Fruit fly (Drosophila melanogaster) whole organism, embryonic: ENCODE data around the gene DZIP1.
A peak's percentile ranks its signal among the peaks of the same experiment; 100 is the strongest.

Source experiments
- Adf1 ChIP-seq: fragments of 200-800 bp; sonication (Bioruptor generic); IDR thresholded peaks from 2 replicates; pipeline ENCODE4 v1.3.6; 2022; ENCODE audit warnings: missing biosample characterization, missing genetic modification characterization
- Bdp1 ChIP-seq: fragments of 200-800 bp; sonication (Bioruptor generic); optimal IDR thresholded peaks from 3 replicates; lab custom pipeline; 2016; ENCODE audit warnings: missing biosample characterization, missing genetic modification characterization
- C15 ChIP-seq: fragments of 200-800 bp; sonication (Bioruptor generic); IDR thresholded peaks from 3 replicates; pipeline ENCODE4 v1.3.6; 2022; ENCODE audit warnings: missing biosample characterization, missing genetic modification characterization
- CG13424 ChIP-seq: fragments of 200-800 bp; sonication (Bioruptor generic); optimal IDR thresholded peaks from 2 replicates; lab custom pipeline; 2019; ENCODE audit warnings: missing biosample characterization, mild to moderate bottlenecking, missing genetic modification characterization, moderate library complexity
- CG13894 ChIP-seq: fragments of 200-800 bp; sonication (Bioruptor generic); optimal IDR thresholded peaks from 3 replicates; lab custom pipeline; 2018; ENCODE audit warnings: missing biosample characterization, mild to moderate bottlenecking, missing genetic modification characterization, moderate library complexity
- CG14014 ChIP-seq: fragments of 200-800 bp; sonication (Bioruptor generic); IDR thresholded peaks from 2 replicates; pipeline ENCODE4 v1.3.6; 2022; ENCODE audit warnings: missing biosample characterization, missing genetic modification characterization
- CG14050 ChIP-seq: fragments of 200-800 bp; sonication (Bioruptor generic); IDR thresholded peaks from 3 replicates; pipeline ENCODE4 v1.3.6; 2022; ENCODE audit warnings: missing biosample characterization, missing genetic modification characterization
- CG1529 ChIP-seq: fragments of 200-800 bp; sonication (Bioruptor generic); optimal IDR thresholded peaks from 3 replicates; lab custom pipeline; 2018; ENCODE audit warnings: missing biosample characterization, missing genetic modification characterization
- CG1832 ChIP-seq: fragments of 200-800 bp; sonication (Bioruptor generic); optimal IDR thresholded peaks from 2 replicates; lab custom pipeline; 2017; ENCODE audit warnings: missing biosample characterization, mild to moderate bottlenecking, missing genetic modification characterization, inconsistent platforms
- CG18764 ChIP-seq: fragments of 200-800 bp; sonication (Bioruptor generic); optimal IDR thresholded peaks from 3 replicates; lab custom pipeline; 2016; ENCODE audit warnings: missing biosample characterization, missing genetic modification characterization
- CG3163 ChIP-seq: fragments of 200-800 bp; sonication (Bioruptor generic); optimal IDR thresholded peaks from 3 replicates; lab custom pipeline; 2016; ENCODE audit warnings: missing biosample characterization, missing genetic modification characterization
- CG33213 ChIP-seq: fragments of 200-800 bp; sonication (Bioruptor generic); optimal IDR thresholded peaks from 3 replicates; lab custom pipeline; 2016; ENCODE audit warnings: missing biosample characterization, missing genetic modification characterization
- CG4282 ChIP-seq: fragments of 200-800 bp; sonication (Bioruptor generic); optimal IDR thresholded peaks from 2 replicates; lab custom pipeline; 2016; ENCODE audit warnings: missing biosample characterization, missing genetic modification characterization
- CG43689 ChIP-seq: fragments of 200-800 bp; sonication (Bioruptor generic); IDR thresholded peaks from 2 replicates; pipeline ENCODE4 v1.3.6; 2022; ENCODE audit warnings: missing biosample characterization, missing genetic modification characterization
- CG4404 ChIP-seq: fragments of 200-800 bp; sonication (Bioruptor generic); IDR thresholded peaks from 2 replicates; pipeline ENCODE4 v1.3.6; 2022; ENCODE audit warnings: missing biosample characterization, missing genetic modification characterization
- CG8388 ChIP-seq: fragments of 200-800 bp; sonication (Bioruptor generic); optimal IDR thresholded peaks from 2 replicates; lab custom pipeline; 2019; ENCODE audit warnings: missing biosample characterization, mild to moderate bottlenecking, missing genetic modification characterization, moderate library complexity
- CG8924 ChIP-seq: fragments of 200-800 bp; optimal IDR thresholded peaks from 3 replicates; lab custom pipeline; 2019; ENCODE audit warnings: missing biosample characterization, mild to moderate bottlenecking, missing genetic modification characterization, moderate library complexity
- CG9609 ChIP-seq: fragments of 200-800 bp; sonication (Bioruptor generic); optimal IDR thresholded peaks from 3 replicates; lab custom pipeline; 2016; ENCODE audit warnings: missing biosample characterization, missing genetic modification characterization
- CG9797 ChIP-seq: fragments of 200-800 bp; sonication (Bioruptor generic); optimal IDR thresholded peaks from 3 replicates; lab custom pipeline; 2018; ENCODE audit warnings: missing biosample characterization, mild to moderate bottlenecking, missing genetic modification characterization
- CTCF ChIP-seq: fragments of 200-800 bp; sonication (Bioruptor generic); optimal IDR thresholded peaks from 2 replicates; lab custom pipeline; 2017; ENCODE audit warnings: missing biosample characterization, mild to moderate bottlenecking, missing genetic modification characterization, moderate library complexity
- Dfd ChIP-seq, 2 experiments: fragments of >200 bp; optimal IDR thresholded peaks; 2 replicates each; lab custom pipeline; 2017; ENCODE audit warnings: missing biosample characterization in 2 of 2, missing genetic modification characterization in 2 of 2
- Fer1 ChIP-seq: fragments of 200-800 bp; sonication (Bioruptor generic); optimal IDR thresholded peaks from 2 replicates; lab custom pipeline; 2017; ENCODE audit warnings: missing biosample characterization, mild to moderate bottlenecking, missing genetic modification characterization
- Gsc ChIP-seq: fragments of 200-800 bp; sonication (Bioruptor generic); IDR thresholded peaks from 2 replicates; pipeline ENCODE4 v1.3.6; 2022; ENCODE audit warnings: missing biosample characterization, missing genetic modification characterization
- Hey ChIP-seq: fragments of 200-800 bp; sonication (Bioruptor generic); optimal IDR thresholded peaks from 3 replicates; lab custom pipeline; 2018; ENCODE audit warnings: missing biosample characterization, mild to moderate bottlenecking, missing genetic modification characterization
- Med ChIP-seq: fragments of 200-800 bp; sonication (Bioruptor generic); peaks from one replicate; lab custom pipeline; 2016; ENCODE audit warnings: missing biosample characterization, missing genetic modification characterization, mild to moderate bottlenecking, inconsistent platforms, moderate library complexity
- Oli ChIP-seq: fragments of 200-800 bp; sonication (Bioruptor generic); optimal IDR thresholded peaks from 2 replicates; lab custom pipeline; 2018; ENCODE audit warnings: missing biosample characterization, mild to moderate bottlenecking, missing genetic modification characterization, moderate library complexity
- Sry-β ChIP-seq: fragments of 200-800 bp; sonication (Bioruptor generic); optimal IDR thresholded peaks from 2 replicates; lab custom pipeline; 2018; ENCODE audit warnings: missing biosample characterization, mild to moderate bottlenecking, missing genetic modification characterization, moderate library complexity
- TFAM ChIP-seq: fragments of 200-800 bp; sonication (Bioruptor generic); optimal IDR thresholded peaks from 2 replicates; lab custom pipeline; 2017; ENCODE audit warnings: missing biosample characterization, missing genetic modification characterization, inconsistent platforms
- Trl ChIP-seq, 3 experiments: fragments of >200 bp in 2 of 3; fragments of 200-800 bp in 1 of 3; sonication (Bioruptor generic) in 1 of 3; optimal IDR thresholded peaks; 2 replicates in 1 of 3; 3 replicates in 2 of 3; lab custom pipeline; 2016 to 2017; ENCODE audit warnings: missing biosample characterization in 1 of 3, missing genetic modification characterization in 1 of 3
- Xbp1 ChIP-seq: fragments of 200-800 bp; sonication (Bioruptor generic); optimal IDR thresholded peaks from 3 replicates; lab custom pipeline; 2016; ENCODE audit warnings: missing biosample characterization, mild to moderate bottlenecking, missing genetic modification characterization
- ase ChIP-seq: fragments of 200-800 bp; sonication (Bioruptor generic); IDR thresholded peaks from 3 replicates; pipeline ENCODE4 v1.3.6; 2022; ENCODE audit warnings: missing biosample characterization, missing genetic modification characterization
- bab2 ChIP-seq: fragments of 200-800 bp; sonication (Bioruptor generic); optimal IDR thresholded peaks from 2 replicates; lab custom pipeline; 2016; ENCODE audit warnings: missing biosample characterization, missing genetic modification characterization
- chinmo ChIP-seq: fragments of 200-800 bp; sonication (Bioruptor generic); IDR thresholded peaks from 4 replicates; pipeline ENCODE4 v1.3.6; 2022; ENCODE audit warnings: missing biosample characterization, missing genetic modification characterization; ENCODE audit not compliant: partially characterized antibody
- dysf ChIP-seq: fragments of 200-800 bp; sonication (Bioruptor generic); IDR thresholded peaks from 3 replicates; pipeline ENCODE4 v1.3.6; 2022; ENCODE audit warnings: missing biosample characterization, missing genetic modification characterization
- fru ChIP-seq: fragments of >200 bp; optimal IDR thresholded peaks from 2 replicates; lab custom pipeline; 2017
- ftz-f1 ChIP-seq: fragments of 200-800 bp; sonication (Bioruptor generic); optimal IDR thresholded peaks from 2 replicates; lab custom pipeline; 2016; ENCODE audit warnings: missing biosample characterization, missing genetic modification characterization
- grau ChIP-seq: fragments of 200-800 bp; optimal IDR thresholded peaks from 3 replicates; lab custom pipeline; 2019; ENCODE audit warnings: missing biosample characterization, mild to moderate bottlenecking, missing genetic modification characterization, moderate library complexity
- gsb-n ChIP-seq: fragments of 200-800 bp; sonication (Bioruptor generic); optimal IDR thresholded peaks from 3 replicates; lab custom pipeline; 2018; ENCODE audit warnings: missing biosample characterization, mild to moderate bottlenecking, missing genetic modification characterization
- hb ChIP-seq: fragments of 200-800 bp; sonication (Bioruptor generic); IDR thresholded peaks from 3 replicates; pipeline ENCODE4 v1.3.6; 2022; ENCODE audit warnings: missing biosample characterization, missing genetic modification characterization; ENCODE audit not compliant: partially characterized antibody
- her ChIP-seq: fragments of 200-800 bp; sonication (Bioruptor generic); optimal IDR thresholded peaks from 2 replicates; lab custom pipeline; 2016; ENCODE audit warnings: missing biosample characterization, missing genetic modification characterization
- hkb ChIP-seq, 2 experiments: fragments of 200-800 bp in 1 of 2; fragments of >200 bp in 1 of 2; sonication (Bioruptor generic) in 1 of 2; IDR thresholded peaks in 1 of 2; optimal IDR thresholded peaks in 1 of 2; 2 replicates each; pipeline versions ENCODE4 v1.3.6 to Lab custom; 2017 to 2022; ENCODE audit warnings: missing biosample characterization in 1 of 2, missing genetic modification characterization in 1 of 2
- ind ChIP-seq: fragments of 200-800 bp; sonication (Bioruptor generic); optimal IDR thresholded peaks from 3 replicates; lab custom pipeline; 2016; ENCODE audit warnings: missing biosample characterization, missing genetic modification characterization
- inv ChIP-seq: fragments of 200-800 bp; sonication (Bioruptor generic); IDR thresholded peaks from 2 replicates; pipeline ENCODE4 v1.3.6; 2022; ENCODE audit warnings: missing biosample characterization, missing genetic modification characterization; ENCODE audit not compliant: partially characterized antibody
- jigr1 ChIP-seq: fragments of 200-800 bp; sonication (Bioruptor generic); IDR thresholded peaks from 3 replicates; pipeline ENCODE4 v1.3.6; 2022; ENCODE audit warnings: missing biosample characterization, missing genetic modification characterization
- ken ChIP-seq: fragments of 200-800 bp; sonication (Bioruptor generic); IDR thresholded peaks from 3 replicates; pipeline ENCODE4 v1.3.6; 2022; ENCODE audit warnings: missing biosample characterization, missing genetic modification characterization
- lilli ChIP-seq: fragments of 200-800 bp; sonication (Bioruptor generic); optimal IDR thresholded peaks from 3 replicates; lab custom pipeline; 2016; ENCODE audit warnings: missing biosample characterization, missing genetic modification characterization
- lmd ChIP-seq: fragments of 200-800 bp; sonication (Bioruptor generic); IDR thresholded peaks from 2 replicates; pipeline ENCODE4 v1.3.6; 2022; ENCODE audit warnings: missing biosample characterization, missing genetic modification characterization
- p53 ChIP-seq: fragments of 200-800 bp; sonication (Bioruptor generic); optimal IDR thresholded peaks from 2 replicates; lab custom pipeline; 2016; ENCODE audit warnings: missing biosample characterization, missing genetic modification characterization
- sc ChIP-seq, 3 experiments: fragments of >200 bp in 2 of 3; fragments of 200-800 bp in 1 of 3; sonication (Bioruptor generic) in 1 of 3; optimal IDR thresholded peaks; 2 replicates in 2 of 3; 3 replicates in 1 of 3; lab custom pipeline; 2017; ENCODE audit warnings: mild to moderate bottlenecking in 1 of 3, missing biosample characterization in 1 of 3, missing genetic modification characterization in 1 of 3, missing genetic modification reagents in 1 of 3
- sr ChIP-seq: fragments of 200-800 bp; sonication (Bioruptor generic); IDR thresholded peaks from 3 replicates; pipeline ENCODE4 v1.3.6; 2022; ENCODE audit warnings: missing biosample characterization, missing genetic modification characterization

The DZIP1 gene

dm6 chr3R:24543676-24544277, 28.7 kb downstream of the DZIP1 start, which contains the start of gene Cftr (continued):
- TF ChIP-seq CG8388 (no peak), Xbp1 (GFP tag; lab: Kevin White, UChicago) (peak; percentile 39), CG4404 (GFP tag; lab: Robert Waterston, UW) (no peak), CG33213 (GFP tag; lab: Kevin White, UChicago) (peak; percentile 30), ind (GFP tag; lab: Kevin White, UChicago) (no peak), Bdp1 (peak; percentile 42), C15 (GFP tag; lab: Robert Waterston, UW) (no peak), jigr1 (GFP tag; lab: Robert Waterston, UW) (no peak), gsb-n (tag; lab: Kevin White, UChicago) (no peak), CG43689 (GFP tag; lab: Robert Waterston, UW) (0 out of 2 replicates have a peak, but pooled peaks have one; percentile 4), lilli (GFP tag; lab: Kevin White, UChicago) (peak; percentile 52), Hey (tag; lab: Kevin White, UChicago) (peak; percentile 47), Fer1 (GFP tag; lab: Kevin White, UChicago) (peak; percentile 68), dysf (GFP tag; lab: Robert Waterston, UW) (peak; percentile 42; the same call in 1 of the 3 replicates), CG14050 (no peak), chinmo (GFP tag; lab: Robert Waterston, UW) (peak; percentile 94; the same call in 3 of the 4 replicates), CG14014 (GFP tag; lab: Robert Waterston, UW) (peak; percentile 65; the same call in 1 of the 2 replicates), CG1529 (GFP tag; lab: Kevin White, UChicago) (no peak), CTCF (peak; percentile 61), CG18764 (GFP tag; lab: Kevin White, UChicago) (peak; percentile 0), hkb (optimal IDR thresholded peaks at IDR 0.05; lab: Kevin White, UChicago) (no peak), hkb (GFP tag; IDR thresholded peaks at IDR 0.05; lab: Robert Waterston, UW) (peak; percentile 65), grau (tag; lab: Kevin White, UChicago) (no peak), fru (no peak), ase (no peak), CG13424 (tag; lab: Kevin White, UChicago) (no peak), Dfd (GFP tag; optimal IDR thresholded peaks at IDR 0.05; lab: Kevin White, UChicago) (no peak), her (GFP tag; lab: Kevin White, UChicago) (peak; percentile 66), inv (GFP tag; lab: Robert Waterston, UW) (peak; percentile 27; the same call in 1 of the 2 replicates), sr (GFP tag; lab: Robert Waterston, UW) (peak; percentile 45; the same call in 2 of the 3 replicates), CG3163 (GFP tag; lab: Kevin White, UChicago) (peak; percentile 5), Trl (optimal IDR thresholded peaks at IDR 0.05; lab: Kevin White, UChicago) (peak in 1 of 2 experiments; percentile 70), Trl (GFP tag; optimal IDR thresholded peaks at IDR 0.05; lab: Kevin White, UChicago) (peak; percentile 26), CG13894 (peak; percentile 73), p53 (GFP tag; lab: Kevin White, UChicago) (peak; percentile 11), Med (GFP tag; lab: Kevin White, UChicago) (peak; percentile 96), CG4282 (GFP tag; lab: Kevin White, UChicago) (peak; percentile 38), CG1832 (GFP tag; lab: Kevin White, UChicago) (no peak), Oli (tag; lab: Kevin White, UChicago) (no peak), lmd (GFP tag; lab: Robert Waterston, UW) (no peak), hb (GFP tag; lab: Robert Waterston, UW) (0 out of 3 replicates have a peak, but pooled peaks have one; percentile 23), CG9609 (GFP tag; lab: Kevin White, UChicago) (peak; percentile 43), CG8924 (tag; lab: Kevin White, UChicago) (no peak), sc (optimal IDR thresholded peaks at IDR 0.05; lab: Kevin White, UChicago) (no peak), sc (GFP tag; optimal IDR thresholded peaks at IDR 0.05; lab: Kevin White, UChicago) (no peak), CG9797 (GFP tag; lab: Kevin White, UChicago) (no peak), ken (GFP tag; lab: Robert Waterston, UW) (no peak; the same call in 2 of the 3 replicates), Adf1 (peak; percentile 9; the same call in 1 of the 2 replicates), Sry-β (GFP tag; lab: Kevin White, UChicago) (no peak), bab2 (GFP tag; lab: Kevin White, UChicago) (peak; percentile 37), TFAM (GFP tag; lab: Kevin White, UChicago) (no peak), Gsc (GFP tag; lab: Robert Waterston, UW) (no peak), ftz-f1 (GFP tag; lab: Kevin White, UChicago) (peak; percentile 75)
